Worm (Caenorhabditis elegans) whole organism, L4 larva: ENCODE results near the gene C35B1.5.

Experiments used
- aly-2 ChIP-seq: sonication (generic microtip); optimal IDR thresholded peaks from 2 replicates; lab custom pipeline; 2018; ENCODE audit warnings: missing biosample characterization, missing genetic modification characterization
- ceh-82 ChIP-seq: sonication (generic microtip); optimal IDR thresholded peaks from 2 replicates; lab custom pipeline; 2017; ENCODE audit warnings: missing biosample characterization, missing genetic modification characterization
- nhr-11 ChIP-seq: fragments of 150-350 bp; optimal IDR thresholded peaks from 2 replicates; lab custom pipeline; 2014; ENCODE audit warnings: missing biosample characterization, missing genetic modification characterization
- nhr-237 ChIP-seq: sonication (generic microtip); optimal IDR thresholded peaks from 2 replicates; lab custom pipeline; 2017; ENCODE audit warnings: missing biosample characterization, missing genetic modification characterization

ce11 chrIV:4053405-4053804, 30.6 kb downstream of the C35B1.5 start:
- no peak for TF ChIP-seq nhr-237 (tag; lab: Kevin White, UChicago)
- no peak for TF ChIP-seq ceh-82 (tag; lab: Kevin White, UChicago)
- TF ChIP-seq aly-2 (tag; lab: Kevin White, UChicago): no peak
- no peak for TF ChIP-seq nhr-11
